Fruit fly (Drosophila melanogaster): ENCODE results near the gene CG4887.
A peak's percentile ranks its signal among the peaks of the same experiment; 100 is the strongest.

Gene CG4887

DNA sequence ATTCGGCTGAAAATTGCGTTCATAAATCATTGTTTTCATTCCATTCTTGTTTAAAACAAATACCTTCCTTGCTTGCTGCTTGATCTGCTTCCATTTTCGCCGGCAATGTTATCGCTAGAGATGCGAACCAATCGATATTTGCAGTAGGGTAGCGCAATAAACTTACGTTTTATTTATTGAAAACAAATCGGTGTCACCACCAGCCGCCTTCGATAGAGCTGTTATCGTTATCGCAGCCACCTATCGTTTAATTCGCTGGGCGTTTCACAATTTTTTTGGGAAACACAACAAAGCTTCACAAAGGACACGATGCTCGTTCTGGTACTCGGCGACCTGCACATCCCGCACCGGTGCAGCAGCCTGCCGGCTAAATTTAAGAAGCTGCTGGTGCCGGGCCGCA lies 22.3 kb upstream of the CG4887 start, which contains the start of the genes Tfb4 and Vps29 (continued):
- peak; percentile 47; the same call in 1 of the 2 replicates for TF ChIP-seq Ada2b (GFP tag; IDR thresholded peaks at IDR 0.05)
- TF ChIP-seq Hsf (GFP tag; optimal IDR thresholded peaks at IDR 0.05): peak; percentile 54
- 0 out of 2 replicates have a peak, but pooled peaks have one; percentile 47 for TF ChIP-seq CG3847 (GFP tag; IDR thresholded peaks at IDR 0.05)
- peak; percentile 96 for TF ChIP-seq mld (GFP tag; IDR thresholded peaks at IDR 0.05; ENCODE audit: partially characterized antibody)
- TF ChIP-seq Xbp1 (GFP tag; optimal IDR thresholded peaks at IDR 0.05): peak; percentile 67
- no peak for TF ChIP-seq CG14667 (GFP tag; IDR thresholded peaks at IDR 0.05)
- TF ChIP-seq exex (tag; optimal IDR thresholded peaks at IDR 0.05): no peak
- no peak for TF ChIP-seq nom (GFP tag; optimal IDR thresholded peaks at IDR 0.05)
- TF ChIP-seq ind (GFP tag; optimal IDR thresholded peaks at IDR 0.05): peak; percentile 56
- TF ChIP-seq CG9727 (GFP tag; optimal IDR thresholded peaks at IDR 0.05): no peak
- peak in 1 of 2 experiments; percentile 17 for TF ChIP-seq chif (GFP tag; optimal IDR thresholded peaks at IDR 0.05)
- peak; percentile 46; the same call in 1 of the 2 replicates for TF ChIP-seq CG6272 (GFP tag; IDR thresholded peaks at IDR 0.05)
- 0 out of 2 replicates have a peak, but pooled peaks have one; percentile 17 for TF ChIP-seq CG11247 (GFP tag; IDR thresholded peaks at IDR 0.05)
- no peak for TF ChIP-seq sim (GFP tag; IDR thresholded peaks at IDR 0.05)
- TF ChIP-seq nau (GFP tag; optimal IDR thresholded peaks at IDR 0.05): no peak
- TF ChIP-seq zf30C (GFP tag; optimal IDR thresholded peaks at IDR 0.05): no peak
- peak; percentile 96 for TF ChIP-seq ato (GFP tag; IDR thresholded peaks at IDR 0.05; ENCODE audit: partially characterized antibody)
- TF ChIP-seq unpg (GFP tag; optimal IDR thresholded peaks at IDR 0.05): no peak
- peak; percentile 1 for TF ChIP-seq repo (GFP tag; optimal IDR thresholded peaks at IDR 0.05)
- TF ChIP-seq lola (GFP tag; optimal IDR thresholded peaks at IDR 0.05): no peak
- no peak for TF ChIP-seq tio (GFP tag; optimal IDR thresholded peaks at IDR 0.05)
- TF ChIP-seq CG12659 (GFP tag; optimal IDR thresholded peaks at IDR 0.05): peak; percentile 44
- TF ChIP-seq slbo (GFP tag; IDR thresholded peaks at IDR 0.05): peak; percentile 69
- TF ChIP-seq rib (GFP tag; IDR thresholded peaks at IDR 0.05): peak; percentile 62; the same call in 1 of the 2 replicates
- peak; percentile 67 for TF ChIP-seq tin (GFP tag; optimal IDR thresholded peaks at IDR 0.05)
- peak; percentile 18 for TF ChIP-seq CG3065 (GFP tag; optimal IDR thresholded peaks at IDR 0.05)
- peak; percentile 76 for TF ChIP-seq E2f2 (GFP tag; IDR thresholded peaks at IDR 0.05)
- TF ChIP-seq sima (GFP tag; optimal IDR thresholded peaks at IDR 0.05): no peak
- peak; percentile 42 for TF ChIP-seq pum (GFP tag; optimal IDR thresholded peaks at IDR 0.05)
- no peak for TF ChIP-seq ewg (GFP tag; optimal IDR thresholded peaks at IDR 0.05)
- peak; percentile 42 for TF ChIP-seq CG7271 (tag; optimal IDR thresholded peaks at IDR 0.05)
- TF ChIP-seq CG16863 (GFP tag; optimal IDR thresholded peaks at IDR 0.05): peak; percentile 12
- no peak for TF ChIP-seq Nf-YB (GFP tag; optimal IDR thresholded peaks at IDR 0.05)
- TF ChIP-seq Nf-YC (tag; optimal IDR thresholded peaks at IDR 0.05): no peak
- TF ChIP-seq CG9437 (GFP tag; optimal IDR thresholded peaks at IDR 0.05): no peak
- TF ChIP-seq chm (GFP tag; IDR thresholded peaks at IDR 0.05): peak; percentile 30; the same call in 1 of the 2 replicates
- peak; percentile 21 for TF ChIP-seq CG4854 (GFP tag; optimal IDR thresholded peaks at IDR 0.05)
- TF ChIP-seq zfh2 (GFP tag; optimal IDR thresholded peaks at IDR 0.05): peak; percentile 84
- TF ChIP-seq stc (GFP tag; IDR thresholded peaks at IDR 0.05): no peak
- TF ChIP-seq Fer1 (GFP tag; optimal IDR thresholded peaks at IDR 0.05): peak; percentile 46
- no peak for TF ChIP-seq seq (GFP tag; IDR thresholded peaks at IDR 0.05)
- TF ChIP-seq bab2 (GFP tag; optimal IDR thresholded peaks at IDR 0.05): peak; percentile 64
- TF ChIP-seq HmgD (GFP tag; optimal IDR thresholded peaks at IDR 0.05): peak; percentile 59
- no peak for TF ChIP-seq sisA (GFP tag; IDR thresholded peaks at IDR 0.05)
- TF ChIP-seq CG2129 (GFP tag; IDR thresholded peaks at IDR 0.05; ENCODE audit: partially characterized antibody): peak; percentile 70
- TF ChIP-seq gfzf (GFP tag; optimal IDR thresholded peaks at IDR 0.05): no peak
- peak; percentile 97 for TF ChIP-seq Dref (GFP tag; IDR thresholded peaks at IDR 0.05)
- TF ChIP-seq wdn (GFP tag; IDR thresholded peaks at IDR 0.05): no peak
- TF ChIP-seq zen2 (GFP tag; IDR thresholded peaks at IDR 0.05; ENCODE audit: partially characterized antibody): peak; percentile 98
- no peak for TF ChIP-seq CG10462 (GFP tag; optimal IDR thresholded peaks at IDR 0.05)
- peak; percentile 99 for TF ChIP-seq CG17568 (GFP tag; optimal IDR thresholded peaks at IDR 0.05)
